Worm (Caenorhabditis elegans) whole organism, L4 larva: ENCODE data around the gene grl-25.

Experiments
- Y48G9A.11 ChIP-seq: fragments of 200-800 bp; sonication (Bioruptor generic); IDR thresholded peaks from 2 replicates; pipeline ENCODE4 v1.3.6; 2022; ENCODE audit warnings: missing genetic modification reagents, missing genetic modification characterization, missing compliant biosample characterization
- ceh-82 ChIP-seq: sonication (generic microtip); optimal IDR thresholded peaks from 2 replicates; lab custom pipeline; 2017; ENCODE audit warnings: missing biosample characterization, missing genetic modification characterization
- cey-2 ChIP-seq: sonication (generic microtip); optimal IDR thresholded peaks from 3 replicates; lab custom pipeline; 2017; ENCODE audit warnings: missing genetic modification characterization, mild to moderate bottlenecking, missing compliant biosample characterization, antibody characterized with exemption, borderline replicate concordance; ENCODE audit not compliant: insufficient read depth
- daf-12 ChIP-seq: fragments of 150-350 bp; optimal IDR thresholded peaks from 2 replicates; lab custom pipeline; 2014; ENCODE audit warnings: missing biosample characterization, missing genetic modification reagents, missing genetic modification characterization
- dpl-1 ChIP-seq: fragments of 150-350 bp; optimal IDR thresholded peaks from 2 replicates; lab custom pipeline; 2014; ENCODE audit warnings: missing biosample characterization, missing genetic modification reagents, missing genetic modification characterization
- fkh-10 ChIP-seq: fragments of 150-350 bp; optimal IDR thresholded peaks from 2 replicates; lab custom pipeline; 2014; ENCODE audit warnings: missing biosample characterization, missing genetic modification reagents, missing genetic modification characterization
- fos-1 ChIP-seq: fragments of 150-350 bp; optimal IDR thresholded peaks from 2 replicates; lab custom pipeline; 2014; ENCODE audit warnings: missing biosample characterization, missing genetic modification characterization
- hif-1 ChIP-seq, 2 experiments: sonication (generic microtip); optimal IDR thresholded peaks; 2 replicates each; lab custom pipeline; 2016 to 2017; ENCODE audit warnings: missing compliant biosample characterization in 2 of 2, missing genetic modification characterization in 2 of 2, missing genetic modification reagents in 2 of 2, missing genotype in 2 of 2, mild to moderate bottlenecking in 1 of 2
- mdl-1 ChIP-seq, 2 experiments: fragments of 150-350 bp in 1 of 2; sonication (generic microtip) in 1 of 2; optimal IDR thresholded peaks; 2 replicates each; lab custom pipeline; 2014 to 2017; ENCODE audit warnings: missing biosample characterization in 2 of 2, missing genetic modification characterization in 2 of 2
- mep-1 ChIP-seq: fragments of 150-350 bp; sonication (generic microtip); optimal IDR thresholded peaks from 3 replicates; lab custom pipeline; 2014; ENCODE audit warnings: missing biosample characterization, missing genetic modification characterization
- nhr-25 ChIP-seq: sonication (generic microtip); optimal IDR thresholded peaks from 2 replicates; lab custom pipeline; 2017; ENCODE audit warnings: missing genetic modification characterization, mild to moderate bottlenecking, missing compliant biosample characterization, antibody characterized with exemption, moderate library complexity, borderline replicate concordance; ENCODE audit not compliant: insufficient read depth
- nhr-76 ChIP-seq: fragments of 150-350 bp; optimal IDR thresholded peaks from 2 replicates; lab custom pipeline; 2014; ENCODE audit warnings: missing biosample characterization, missing genetic modification characterization
- snpc-1.2 ChIP-seq: fragments of 200-800 bp; sonication (Bioruptor generic); IDR thresholded peaks from 2 replicates; pipeline ENCODE4 v1.3.6; 2022; ENCODE audit warnings: missing genetic modification reagents, missing genetic modification characterization, missing compliant biosample characterization
- unc-39 ChIP-seq: sonication (generic microtip); optimal IDR thresholded peaks from 2 replicates; lab custom pipeline; 2017; ENCODE audit warnings: missing biosample characterization, missing genetic modification characterization

DNA sequence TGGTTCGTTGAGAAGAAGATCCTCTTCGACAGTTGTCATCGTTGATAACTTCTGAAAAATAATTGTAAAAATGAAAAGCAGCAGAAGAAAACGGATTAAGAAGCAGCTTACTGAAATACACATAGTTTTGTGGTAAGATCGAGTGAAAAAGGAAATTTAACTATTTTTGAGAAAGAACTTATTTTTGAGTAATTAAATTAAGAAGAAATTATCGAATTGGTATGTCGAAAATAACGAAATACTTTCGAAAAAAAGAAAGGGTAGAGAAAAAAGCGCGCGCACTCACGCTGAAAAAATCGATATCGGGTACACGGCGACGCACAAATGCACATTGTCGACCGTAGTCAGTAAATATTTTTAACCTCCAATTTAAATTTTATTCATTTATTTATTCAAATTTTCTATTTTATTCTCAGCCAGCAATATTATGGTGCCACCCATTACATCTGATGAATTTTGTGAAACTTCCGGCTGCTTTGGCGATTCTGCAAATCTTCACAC lies 5.9 kb upstream of the grl-25 start, which contains the start of the genes ZK643.5 and ZK643.2:
- no peak for TF ChIP-seq daf-12 (tag; lab: Kevin White, UChicago)
- TF ChIP-seq nhr-76: no peak
- TF ChIP-seq dpl-1 (GFP tag; lab: Kevin White, UChicago): peak; percentile 80
- TF ChIP-seq fos-1 (tag; lab: Kevin White, UChicago): no peak
- no peak for TF ChIP-seq mep-1
- no peak for TF ChIP-seq snpc-1.2 (GFP tag; lab: Robert Waterston, UW)
- TF ChIP-seq fkh-10: peak; percentile 2
- TF ChIP-seq mdl-1 (tag; optimal IDR thresholded peaks at IDR 0.05; lab: Kevin White, UChicago): peak in 1 of 2 experiments; percentile 21
- TF ChIP-seq ceh-82: no peak
- no peak for TF ChIP-seq nhr-25 (tag; lab: Kevin White, UChicago)
- no peak for TF ChIP-seq hif-1 (tag; optimal IDR thresholded peaks at IDR 0.05; lab: Kevin White, UChicago)
- no peak for TF ChIP-seq Y48G9A.11 (GFP tag; lab: Robert Waterston, UW)
- no peak for TF ChIP-seq cey-2
- TF ChIP-seq unc-39: no peak
